Fruit fly (Drosophila melanogaster): Measurements from ENCODE around the gene CG12680.
A peak's percentile ranks its signal among the peaks of the same experiment; 100 is the strongest.

Gene CG12680

dm6 chrX:4965673-4966072 is 31.6 kb upstream of the CG12680 start:
- TF ChIP-seq CG9948 (tag; optimal IDR thresholded peaks at IDR 0.05) (peak; percentile 29), CG34367 (tag; optimal IDR thresholded peaks at IDR 0.05) (no peak), D1 (tag; optimal IDR thresholded peaks at IDR 0.05) (no peak), CG13204 (GFP tag; optimal IDR thresholded peaks at IDR 0.05) (no peak), CG8301 (tag; optimal IDR thresholded peaks at IDR 0.05) (peak; percentile 54), Ets98B (GFP tag; IDR thresholded peaks at IDR 0.05) (peak; percentile 75), CG32121 (GFP tag; IDR thresholded peaks at IDR 0.05) (peak; percentile 65), CG15710 (tag; optimal IDR thresholded peaks at IDR 0.05) (peak; percentile 2), CG10348 (GFP tag; IDR thresholded peaks at IDR 0.05) (no peak), EcR (GFP tag; optimal IDR thresholded peaks at IDR 0.05) (no peak), CG4496 (GFP tag; IDR thresholded peaks at IDR 0.05) (peak; percentile 64; the same call in 2 of the 3 replicates), CG14655 (GFP tag; optimal IDR thresholded peaks at IDR 0.05) (peak; percentile 54), Pif1B (GFP tag; optimal IDR thresholded peaks at IDR 0.05) (peak; percentile 50), gl (tag; optimal IDR thresholded peaks at IDR 0.05) (no peak), Snoo (tag; optimal IDR thresholded peaks at IDR 0.05) (no peak), rn (GFP tag; IDR thresholded peaks at IDR 0.05) (no peak), CG8159 (tag; optimal IDR thresholded peaks at IDR 0.05) (no peak), CG17806 (tag; optimal IDR thresholded peaks at IDR 0.05) (no peak), fd96Ca (GFP tag; IDR thresholded peaks at IDR 0.05) (peak; percentile 77), Pif1A (GFP tag; optimal IDR thresholded peaks at IDR 0.05) (peak; percentile 71), CG12605 (GFP tag; IDR thresholded peaks at IDR 0.05) (peak; percentile 44; the same call in 1 of the 2 replicates)

dm6 chrX:4969926-4970325 is 27.3 kb upstream of the CG12680 start:
- TF ChIP-seq CG12605 (GFP tag; IDR thresholded peaks at IDR 0.05) (peak; percentile 84), Pif1A (GFP tag; optimal IDR thresholded peaks at IDR 0.05) (peak; percentile 70), CG13204 (GFP tag; optimal IDR thresholded peaks at IDR 0.05) (no peak), EcR (GFP tag; optimal IDR thresholded peaks at IDR 0.05) (no peak), CG4496 (GFP tag; IDR thresholded peaks at IDR 0.05) (peak; percentile 87), CG32121 (GFP tag; IDR thresholded peaks at IDR 0.05) (peak; percentile 68), D1 (tag; optimal IDR thresholded peaks at IDR 0.05) (no peak), CG14655 (GFP tag; optimal IDR thresholded peaks at IDR 0.05) (peak; percentile 84), CG17806 (tag; optimal IDR thresholded peaks at IDR 0.05) (peak; percentile 56), CG34367 (tag; optimal IDR thresholded peaks at IDR 0.05) (peak; percentile 24), CG10348 (GFP tag; IDR thresholded peaks at IDR 0.05) (0 out of 2 replicates have a peak, but pooled peaks have one; percentile 40), CG9948 (tag; optimal IDR thresholded peaks at IDR 0.05) (peak; percentile 60), CG15710 (tag; optimal IDR thresholded peaks at IDR 0.05) (peak; percentile 38), Pif1B (GFP tag; optimal IDR thresholded peaks at IDR 0.05) (peak; percentile 68), gl (tag; optimal IDR thresholded peaks at IDR 0.05) (no peak), CG8301 (tag; optimal IDR thresholded peaks at IDR 0.05) (peak; percentile 84), Ets98B (GFP tag; IDR thresholded peaks at IDR 0.05) (peak; percentile 87), fd96Ca (GFP tag; IDR thresholded peaks at IDR 0.05) (peak; percentile 88), Snoo (tag; optimal IDR thresholded peaks at IDR 0.05) (no peak), CG8159 (tag; optimal IDR thresholded peaks at IDR 0.05) (peak; percentile 48), rn (GFP tag; IDR thresholded peaks at IDR 0.05) (peak; percentile 55)

dm6 chrX:4982430-4982829 is 14.8 kb upstream of the CG12680 start:
- TF ChIP-seq CG8301 (tag; optimal IDR thresholded peaks at IDR 0.05) (peak; percentile 46), CG14655 (GFP tag; optimal IDR thresholded peaks at IDR 0.05) (peak; percentile 59), fd96Ca (GFP tag; IDR thresholded peaks at IDR 0.05) (peak; percentile 58; the same call in 2 of the 3 replicates), CG32121 (GFP tag; IDR thresholded peaks at IDR 0.05) (peak; percentile 35; the same call in 1 of the 2 replicates), Pif1A (GFP tag; optimal IDR thresholded peaks at IDR 0.05) (no peak)

- TF ChIP-seq CG14655 (GFP tag; optimal IDR thresholded peaks at IDR 0.05) (peak; percentile 34), fd96Ca (GFP tag; IDR thresholded peaks at IDR 0.05) (peak; percentile 25; the same call in 1 of the 3 replicates), CG15710 (tag; optimal IDR thresholded peaks at IDR 0.05) (no peak), CG8159 (tag; optimal IDR thresholded peaks at IDR 0.05) (no peak), CG8301 (tag; optimal IDR thresholded peaks at IDR 0.05) (peak; percentile 32), CG4496 (GFP tag; IDR thresholded peaks at IDR 0.05) (0 out of 3 replicates have a peak, but pooled peaks have one; percentile 34), Ets98B (GFP tag; IDR thresholded peaks at IDR 0.05) (peak; percentile 19; the same call in 1 of the 2 replicates)
Measured at dm6 chrX:4983218-4983617, 14.0 kb upstream of the CG12680 start.

dm6 chrX:4985371-4985770 is 11.9 kb upstream of the CG12680 start:
- no peak for TF ChIP-seq CG8301 (tag; optimal IDR thresholded peaks at IDR 0.05)
- TF ChIP-seq fd96Ca (GFP tag; IDR thresholded peaks at IDR 0.05) = peak; percentile 51; the same call in 1 of the 3 replicates
- TF ChIP-seq CG4496 (GFP tag; IDR thresholded peaks at IDR 0.05) = 0 out of 3 replicates have a peak, but pooled peaks have one; percentile 50
- peak; percentile 9 for TF ChIP-seq CG14655 (GFP tag; optimal IDR thresholded peaks at IDR 0.05)
- 0 out of 2 replicates have a peak, but pooled peaks have one; percentile 38 for TF ChIP-seq Ets98B (GFP tag; IDR thresholded peaks at IDR 0.05)
- TF ChIP-seq CG13204 (GFP tag; optimal IDR thresholded peaks at IDR 0.05) = no peak
- TF ChIP-seq CG8159 (tag; optimal IDR thresholded peaks at IDR 0.05) = no peak

dm6 chrX:4999024-4999423 is 1.8 kb downstream of the CG12680 start:
- TF ChIP-seq EcR (GFP tag; optimal IDR thresholded peaks at IDR 0.05) (no peak), CG14655 (GFP tag; optimal IDR thresholded peaks at IDR 0.05) (peak; percentile 74), CG10348 (GFP tag; IDR thresholded peaks at IDR 0.05) (no peak), CG34367 (tag; optimal IDR thresholded peaks at IDR 0.05) (peak; percentile 10), CG8159 (tag; optimal IDR thresholded peaks at IDR 0.05) (peak; percentile 5), CG17806 (tag; optimal IDR thresholded peaks at IDR 0.05) (peak; percentile 25), fd96Ca (GFP tag; IDR thresholded peaks at IDR 0.05) (peak; percentile 81), D1 (tag; optimal IDR thresholded peaks at IDR 0.05) (no peak), Ets98B (GFP tag; IDR thresholded peaks at IDR 0.05) (peak; percentile 66), gl (tag; optimal IDR thresholded peaks at IDR 0.05) (no peak), CG15710 (tag; optimal IDR thresholded peaks at IDR 0.05) (no peak), CG32121 (GFP tag; IDR thresholded peaks at IDR 0.05) (peak; percentile 51; the same call in 1 of the 2 replicates), Snoo (tag; optimal IDR thresholded peaks at IDR 0.05) (no peak), CG4496 (GFP tag; IDR thresholded peaks at IDR 0.05) (peak; percentile 67; the same call in 2 of the 3 replicates), CG12605 (GFP tag; IDR thresholded peaks at IDR 0.05) (no peak), Pif1A (GFP tag; optimal IDR thresholded peaks at IDR 0.05) (peak; percentile 34), CG8301 (tag; optimal IDR thresholded peaks at IDR 0.05) (peak; percentile 74), CG9948 (tag; optimal IDR thresholded peaks at IDR 0.05) (peak; percentile 43), Pif1B (GFP tag; optimal IDR thresholded peaks at IDR 0.05) (no peak), rn (GFP tag; IDR thresholded peaks at IDR 0.05) (no peak), CG13204 (GFP tag; optimal IDR thresholded peaks at IDR 0.05) (no peak)
